Worm (Caenorhabditis elegans) whole organism, L4 larva: Measurements from ENCODE around the gene Y38E10A.24.

ENCODE experiments used
- F37D6.2 ChIP-seq: sonication (generic microtip); optimal IDR thresholded peaks from 2 replicates; lab custom pipeline; 2016; ENCODE audit warnings: mild to moderate bottlenecking, missing genetic modification characterization, missing compliant biosample characterization
- F44E2.7 ChIP-seq: fragments of 200-800 bp; sonication (Bioruptor generic); IDR thresholded peaks from 2 replicates; pipeline ENCODE4 v2.1.2; 2022; ENCODE audit warnings: missing genetic modification characterization, missing compliant biosample characterization
- T20F7.1 ChIP-seq: fragments of 200-800 bp; sonication (Bioruptor generic); optimal IDR thresholded peaks from 2 replicates; lab custom pipeline; 2018; ENCODE audit warnings: mild to moderate bottlenecking, missing genetic modification characterization, missing compliant biosample characterization
- ZK546.5 ChIP-seq, 2 experiments: sonication (generic microtip); optimal IDR thresholded peaks; 2 replicates each; lab custom pipeline; 2017; ENCODE audit warnings: missing biosample characterization in 2 of 2, missing genetic modification characterization in 2 of 2
- aha-1 ChIP-seq: fragments of 150-350 bp; peaks from one replicate; lab custom pipeline; 2014; ENCODE audit warnings: missing biosample characterization, missing genetic modification characterization
- arid-1 ChIP-seq: fragments of 200-800 bp; sonication (Bioruptor generic); conservative IDR thresholded peaks from 2 replicates; pipeline ENCODE4 v1.3.6; 2022; ENCODE audit warnings: missing genetic modification reagents, missing genetic modification characterization, missing compliant biosample characterization
- ceh-20 ChIP-seq: fragments of 200-800 bp; sonication (Bioruptor generic); IDR thresholded peaks from 2 replicates; pipeline ENCODE4 v1.3.6; 2022; ENCODE audit warnings: missing genetic modification reagents, missing genetic modification characterization, missing compliant biosample characterization
- ceh-28 ChIP-seq: fragments of 150-350 bp; optimal IDR thresholded peaks from 2 replicates; lab custom pipeline; 2014; ENCODE audit warnings: missing biosample characterization, missing genetic modification reagents, missing genetic modification characterization
- ceh-62 ChIP-seq: sonication (generic microtip); optimal IDR thresholded peaks from 2 replicates; lab custom pipeline; 2017; ENCODE audit warnings: missing biosample characterization, missing genetic modification characterization
- ces-1 ChIP-seq: fragments of 150-350 bp; sonication (generic microtip); optimal IDR thresholded peaks from 4 replicates; lab custom pipeline; 2014; ENCODE audit warnings: missing biosample characterization, missing genetic modification reagents, missing genetic modification characterization
- ctbp-1 ChIP-seq: fragments of 200-800 bp; sonication (Bioruptor generic); IDR thresholded peaks from 2 replicates; pipeline ENCODE4 v1.3.6; 2022; ENCODE audit warnings: missing genetic modification reagents, missing genetic modification characterization, missing compliant biosample characterization
- daf-16 ChIP-seq, 3 experiments: sonication (generic microtip); optimal IDR thresholded peaks; 2 replicates each; lab custom pipeline; 2016 to 2017; ENCODE audit warnings: missing genetic modification characterization in 3 of 3, missing genetic modification reagents in 3 of 3, mild to moderate bottlenecking in 2 of 3, missing compliant biosample characterization in 2 of 3, missing biosample characterization in 1 of 3, moderate library complexity in 1 of 3
- daf-8 ChIP-seq: fragments of 200-800 bp; sonication (Bioruptor generic); IDR thresholded peaks from 2 replicates; pipeline ENCODE4 v1.3.6; 2022; ENCODE audit warnings: missing genetic modification characterization, missing compliant biosample characterization
- dmd-6 ChIP-seq: fragments of 200-800 bp; sonication (Bioruptor generic); IDR thresholded peaks from 2 replicates; pipeline ENCODE4 v1.3.6; 2022; ENCODE audit warnings: missing genetic modification reagents, missing genetic modification characterization, missing compliant biosample characterization
- dmd-8 ChIP-seq: fragments of 200-800 bp; sonication (Bioruptor generic); IDR thresholded peaks from 2 replicates; pipeline ENCODE4 v1.3.6; 2022; ENCODE audit warnings: missing genetic modification characterization, missing compliant biosample characterization
- dpl-1 ChIP-seq: fragments of 150-350 bp; optimal IDR thresholded peaks from 2 replicates; lab custom pipeline; 2014; ENCODE audit warnings: missing biosample characterization, missing genetic modification reagents, missing genetic modification characterization
- egl-43 ChIP-seq: fragments of 200-800 bp; sonication (Bioruptor generic); IDR thresholded peaks from 2 replicates; pipeline ENCODE4 v1.3.6; 2022; ENCODE audit warnings: missing genetic modification reagents, missing genetic modification characterization, missing compliant biosample characterization
- hlh-11 ChIP-seq: fragments of 200-800 bp; sonication (Bioruptor generic); optimal IDR thresholded peaks from 2 replicates; lab custom pipeline; 2018; ENCODE audit warnings: mild to moderate bottlenecking, missing genetic modification characterization, missing compliant biosample characterization
- hlh-30 ChIP-seq: sonication (generic microtip); optimal IDR thresholded peaks from 2 replicates; lab custom pipeline; 2017; ENCODE audit warnings: antibody characterized with exemption, mild to moderate bottlenecking, missing genetic modification characterization, missing compliant biosample characterization; ENCODE audit not compliant: insufficient read depth
- lin-13 ChIP-seq: fragments of 150-350 bp; optimal IDR thresholded peaks from 2 replicates; lab custom pipeline; 2014; ENCODE audit warnings: missing biosample characterization, missing genetic modification reagents, missing genetic modification characterization
- lin-38 ChIP-seq: fragments of 200-800 bp; sonication (Bioruptor generic); IDR thresholded peaks from 2 replicates; pipeline ENCODE4 v1.3.6; 2022; ENCODE audit warnings: missing genetic modification reagents, missing genetic modification characterization, missing compliant biosample characterization
- madf-5 ChIP-seq, 2 experiments: fragments of 200-800 bp; sonication (Bioruptor generic); IDR thresholded peaks; 2 replicates each; pipeline ENCODE4 v1.3.6; 2022; ENCODE audit warnings: missing compliant biosample characterization in 2 of 2, missing genetic modification characterization in 2 of 2
- mep-1 ChIP-seq: fragments of 150-350 bp; sonication (generic microtip); optimal IDR thresholded peaks from 3 replicates; lab custom pipeline; 2014; ENCODE audit warnings: missing biosample characterization, missing genetic modification characterization
- nhr-102 ChIP-seq: sonication (generic microtip); optimal IDR thresholded peaks from 2 replicates; lab custom pipeline; 2016; ENCODE audit warnings: mild to moderate bottlenecking, missing genetic modification characterization, moderate library complexity, missing compliant biosample characterization
- nhr-11 ChIP-seq: fragments of 150-350 bp; optimal IDR thresholded peaks from 2 replicates; lab custom pipeline; 2014; ENCODE audit warnings: missing biosample characterization, missing genetic modification characterization
- nhr-77 ChIP-seq: fragments of 150-350 bp; optimal IDR thresholded peaks from 2 replicates; lab custom pipeline; 2014; ENCODE audit warnings: missing biosample characterization, missing genetic modification characterization
- pha-4 ChIP-seq, 2 experiments: fragments of 150-350 bp in 1 of 2; fragments of 200-800 bp in 1 of 2; sonication (Bioruptor generic) in 1 of 2; IDR thresholded peaks in 1 of 2; optimal IDR thresholded peaks in 1 of 2; 2 replicates each; pipeline versions ENCODE4 v1.3.6 to Lab custom; 2014 to 2022; ENCODE audit warnings: missing genetic modification characterization in 2 of 2, missing genetic modification reagents in 2 of 2, missing biosample characterization in 1 of 2, missing compliant biosample characterization in 1 of 2
- saeg-2 ChIP-seq: fragments of 200-800 bp; sonication (Bioruptor generic); IDR thresholded peaks from 2 replicates; pipeline ENCODE4 v1.3.6; 2022; ENCODE audit warnings: missing genetic modification reagents, missing genetic modification characterization, missing compliant biosample characterization
- set-16 ChIP-seq: fragments of 200-800 bp; sonication (Bioruptor generic); IDR thresholded peaks from 2 replicates; pipeline ENCODE4 v1.3.6; 2022; ENCODE audit warnings: missing genetic modification reagents, missing genetic modification characterization, missing compliant biosample characterization
- snpc-1.2 ChIP-seq: fragments of 200-800 bp; sonication (Bioruptor generic); IDR thresholded peaks from 2 replicates; pipeline ENCODE4 v1.3.6; 2022; ENCODE audit warnings: missing genetic modification reagents, missing genetic modification characterization, missing compliant biosample characterization
- tra-1 ChIP-seq: fragments of 200-800 bp; sonication (Bioruptor generic); IDR thresholded peaks from 2 replicates; pipeline ENCODE4 v1.3.6; 2022; ENCODE audit warnings: missing genetic modification reagents, missing genetic modification characterization, missing compliant biosample characterization
- unc-62 ChIP-seq, 3 experiments: fragments of 150-350 bp in 1 of 3; sonication (generic microtip); optimal IDR thresholded peaks in 2 of 3; peaks in 1 of 3; 1 replicate in 1 of 3; 2 replicates in 2 of 3; lab custom pipeline; 2014 to 2017; ENCODE audit warnings: missing biosample characterization in 3 of 3, missing genetic modification characterization in 3 of 3, missing genetic modification reagents in 3 of 3, missing genotype in 1 of 3
- zip-11 ChIP-seq: fragments of 200-800 bp; sonication (Bioruptor generic); IDR thresholded peaks from 2 replicates; pipeline ENCODE4 v1.3.6; 2022; ENCODE audit warnings: missing genetic modification characterization, missing compliant biosample characterization
- ztf-11 ChIP-seq: fragments of 150-350 bp; optimal IDR thresholded peaks from 2 replicates; lab custom pipeline; 2014; ENCODE audit warnings: missing biosample characterization, missing genetic modification characterization

Gene Y38E10A.24

ce11 chrII:12651208-12651607 lies 27.6 kb upstream of the Y38E10A.24 start:
- TF ChIP-seq egl-43 (GFP tag; lab: Robert Waterston, UW) (peak; percentile 58; the same call in 1 of the 2 replicates), set-16 (peak; percentile 31; the same call in 1 of the 2 replicates), dmd-8 (GFP tag; lab: Robert Waterston, UW) (peak; percentile 77)

- TF ChIP-seq ces-1 (no peak), lin-13 (GFP tag; lab: Kevin White, UChicago) (no peak), ceh-62 (no peak), nhr-77 (tag; lab: Kevin White, UChicago) (no peak), pha-4 (GFP tag; IDR thresholded peaks at IDR 0.05; lab: Robert Waterston, UW) (no peak), pha-4 (tag; optimal IDR thresholded peaks at IDR 0.05; lab: Kevin White, UChicago) (no peak), dpl-1 (GFP tag; lab: Kevin White, UChicago) (no peak), tra-1 (GFP tag; lab: Robert Waterston, UW) (no peak), F37D6.2 (tag; lab: Kevin White, UChicago) (no peak), mep-1 (tag; lab: Kevin White, UChicago) (no peak), dmd-6 (no peak), arid-1 (GFP tag; lab: Robert Waterston, UW) (no peak), daf-8 (GFP tag; lab: Robert Waterston, UW) (no peak), nhr-102 (no peak), ztf-11 (tag; lab: Kevin White, UChicago) (no peak), daf-16 (GFP tag; optimal IDR thresholded peaks at IDR 0.05; lab: Kevin White, UChicago) (no peak), daf-16 (tag; optimal IDR thresholded peaks at IDR 0.05; lab: Kevin White, UChicago) (no peak)
These were observed 24.4 kb upstream of the Y38E10A.24 start, which contains the start of gene rgs-4 for ce11 chrII:12654447-12654846. TSS of gene rgs-4 (plus strand) at chrII:12654747.

ce11 chrII:12655816-12656215 lies 23.0 kb upstream of the Y38E10A.24 start:
- TF ChIP-seq aha-1 = peak; percentile 74
- no peak for TF ChIP-seq F44E2.7 (GFP tag; lab: Robert Waterston, UW)

- TF ChIP-seq T20F7.1 (GFP tag; lab: Kevin White, UChicago) = no peak
- no peak for TF ChIP-seq ctbp-1
- TF ChIP-seq nhr-77 (tag; lab: Kevin White, UChicago) = no peak
- no peak for TF ChIP-seq lin-13 (GFP tag; lab: Kevin White, UChicago)
- no peak for TF ChIP-seq zip-11 (GFP tag; lab: Robert Waterston, UW)
- no peak for TF ChIP-seq ZK546.5 (tag; optimal IDR thresholded peaks at IDR 0.05; lab: Kevin White, UChicago)
- no peak for TF ChIP-seq madf-5 (GFP tag; IDR thresholded peaks at IDR 0.05; lab: Robert Waterston, UW)
- TF ChIP-seq snpc-1.2 = no peak
- TF ChIP-seq ceh-20 = no peak
- TF ChIP-seq, all 104 proteins: peak for 0
These were observed 21.2 kb upstream of the Y38E10A.24 start for ce11 chrII:12657620-12658019.

ce11 chrII:12658409-12658808 lies 20.4 kb upstream of the Y38E10A.24 start:
- TF ChIP-seq ceh-28 (tag; lab: Kevin White, UChicago) (no peak), hlh-30 (tag; lab: Kevin White, UChicago) (peak; percentile 1), unc-62 (GFP tag; optimal IDR thresholded peaks at IDR 0.05 in 1 of 2; lab: Kevin White, UChicago) (no peak), unc-62 (tag; optimal IDR thresholded peaks at IDR 0.05; lab: Kevin White, UChicago) (no peak), daf-16 (GFP tag; optimal IDR thresholded peaks at IDR 0.05; lab: Kevin White, UChicago) (peak in 1 of 2 experiments; percentile 67), daf-16 (tag; optimal IDR thresholded peaks at IDR 0.05; lab: Kevin White, UChicago) (no peak), saeg-2 (no peak), nhr-11 (peak; percentile 38), aha-1 (no peak), lin-38 (no peak), hlh-11 (tag; lab: Kevin White, UChicago) (peak; percentile 9)
